Worm (Caenorhabditis elegans) whole organism, L4 larva: Measurements from ENCODE around the gene bpl-1.
A peak's percentile ranks its signal among the peaks of the same experiment; 100 is the strongest.

Source experiments
- R02D3.7 ChIP-seq: fragments of 150-350 bp; sonication (generic microtip); optimal IDR thresholded peaks from 3 replicates; lab custom pipeline; 2014; ENCODE audit warnings: missing biosample characterization, missing genetic modification characterization
- ZK337.2 ChIP-seq: fragments of 200-800 bp; sonication (Bioruptor generic); IDR thresholded peaks from 2 replicates; pipeline ENCODE4 v1.3.6; 2022; ENCODE audit warnings: missing genetic modification reagents, missing genetic modification characterization, missing compliant biosample characterization
- aha-1 ChIP-seq: fragments of 150-350 bp; peaks from one replicate; lab custom pipeline; 2014; ENCODE audit warnings: missing biosample characterization, missing genetic modification characterization
- ces-1 ChIP-seq: fragments of 150-350 bp; sonication (generic microtip); optimal IDR thresholded peaks from 4 replicates; lab custom pipeline; 2014; ENCODE audit warnings: missing biosample characterization, missing genetic modification reagents, missing genetic modification characterization
- cey-2 ChIP-seq: sonication (generic microtip); optimal IDR thresholded peaks from 3 replicates; lab custom pipeline; 2017; ENCODE audit warnings: missing genetic modification characterization, mild to moderate bottlenecking, missing compliant biosample characterization, antibody characterized with exemption, borderline replicate concordance; ENCODE audit not compliant: insufficient read depth
- daf-12 ChIP-seq: fragments of 150-350 bp; optimal IDR thresholded peaks from 2 replicates; lab custom pipeline; 2014; ENCODE audit warnings: missing biosample characterization, missing genetic modification reagents, missing genetic modification characterization
- daf-16 ChIP-seq, 3 experiments: sonication (generic microtip); optimal IDR thresholded peaks; 2 replicates each; lab custom pipeline; 2016 to 2017; ENCODE audit warnings: missing genetic modification characterization in 3 of 3, missing genetic modification reagents in 3 of 3, mild to moderate bottlenecking in 2 of 3, missing compliant biosample characterization in 2 of 3, missing biosample characterization in 1 of 3, moderate library complexity in 1 of 3
- dmd-6 ChIP-seq: fragments of 200-800 bp; sonication (Bioruptor generic); IDR thresholded peaks from 2 replicates; pipeline ENCODE4 v1.3.6; 2022; ENCODE audit warnings: missing genetic modification reagents, missing genetic modification characterization, missing compliant biosample characterization
- dve-1 ChIP-seq: sonication (generic microtip); optimal IDR thresholded peaks from 2 replicates; lab custom pipeline; 2017; ENCODE audit warnings: antibody characterized with exemption, mild to moderate bottlenecking, missing genetic modification characterization, missing compliant biosample characterization; ENCODE audit not compliant: insufficient read depth
- fkh-10 ChIP-seq: fragments of 150-350 bp; optimal IDR thresholded peaks from 2 replicates; lab custom pipeline; 2014; ENCODE audit warnings: missing biosample characterization, missing genetic modification reagents, missing genetic modification characterization
- hlh-11 ChIP-seq: fragments of 200-800 bp; sonication (Bioruptor generic); optimal IDR thresholded peaks from 2 replicates; lab custom pipeline; 2018; ENCODE audit warnings: mild to moderate bottlenecking, missing genetic modification characterization, missing compliant biosample characterization
- hlh-30 ChIP-seq: sonication (generic microtip); optimal IDR thresholded peaks from 2 replicates; lab custom pipeline; 2017; ENCODE audit warnings: antibody characterized with exemption, mild to moderate bottlenecking, missing genetic modification characterization, missing compliant biosample characterization; ENCODE audit not compliant: insufficient read depth
- hmg-1.1 ChIP-seq: fragments of 200-800 bp; sonication (Bioruptor generic); IDR thresholded peaks from 2 replicates; pipeline ENCODE4 v1.3.6; 2022; ENCODE audit warnings: missing genetic modification reagents, missing genetic modification characterization, missing compliant biosample characterization
- jun-1 ChIP-seq: fragments of 150-350 bp; optimal IDR thresholded peaks from 2 replicates; lab custom pipeline; 2014; ENCODE audit warnings: missing biosample characterization, missing genetic modification reagents, missing genetic modification characterization
- lin-1 ChIP-seq: fragments of 200-800 bp; sonication (Bioruptor generic); IDR thresholded peaks from 2 replicates; pipeline ENCODE4 v1.3.6; 2022; ENCODE audit warnings: missing genetic modification reagents, missing genetic modification characterization, missing compliant biosample characterization
- lin-13 ChIP-seq: fragments of 150-350 bp; optimal IDR thresholded peaks from 2 replicates; lab custom pipeline; 2014; ENCODE audit warnings: missing biosample characterization, missing genetic modification reagents, missing genetic modification characterization
- lin-29 ChIP-seq: fragments of 200-800 bp; sonication (Bioruptor generic); IDR thresholded peaks from 2 replicates; pipeline ENCODE4 v1.3.6; 2022; ENCODE audit warnings: missing genetic modification reagents, missing genetic modification characterization, missing compliant biosample characterization
- lir-3 ChIP-seq: sonication (generic microtip); optimal IDR thresholded peaks from 2 replicates; lab custom pipeline; 2016; ENCODE audit warnings: mild to moderate bottlenecking, missing genetic modification characterization, missing compliant biosample characterization
- lsy-2 ChIP-seq, 2 experiments: fragments of 150-350 bp in 1 of 2; sonication (generic microtip) in 1 of 2; optimal IDR thresholded peaks; 2 replicates each; lab custom pipeline; 2014 to 2017; ENCODE audit warnings: missing biosample characterization in 2 of 2, missing genetic modification characterization in 2 of 2
- madf-9 ChIP-seq: fragments of 200-800 bp; sonication (Bioruptor generic); conservative IDR thresholded peaks from 2 replicates; pipeline ENCODE4 v1.3.6; 2022; ENCODE audit warnings: missing genetic modification reagents, missing genetic modification characterization, missing compliant biosample characterization
- mdl-1 ChIP-seq, 2 experiments: fragments of 150-350 bp in 1 of 2; sonication (generic microtip) in 1 of 2; optimal IDR thresholded peaks; 2 replicates each; lab custom pipeline; 2014 to 2017; ENCODE audit warnings: missing biosample characterization in 2 of 2, missing genetic modification characterization in 2 of 2
- mep-1 ChIP-seq: fragments of 150-350 bp; sonication (generic microtip); optimal IDR thresholded peaks from 3 replicates; lab custom pipeline; 2014; ENCODE audit warnings: missing biosample characterization, missing genetic modification characterization
- mes-2 ChIP-seq: sonication (generic microtip); optimal IDR thresholded peaks from 2 replicates; lab custom pipeline; 2016; ENCODE audit warnings: missing genotype, mild to moderate bottlenecking, missing genetic modification characterization, missing compliant biosample characterization; ENCODE audit not compliant: poor library complexity, severe bottlenecking
- nhr-102 ChIP-seq: sonication (generic microtip); optimal IDR thresholded peaks from 2 replicates; lab custom pipeline; 2016; ENCODE audit warnings: mild to moderate bottlenecking, missing genetic modification characterization, moderate library complexity, missing compliant biosample characterization
- nhr-25 ChIP-seq: sonication (generic microtip); optimal IDR thresholded peaks from 2 replicates; lab custom pipeline; 2017; ENCODE audit warnings: missing genetic modification characterization, mild to moderate bottlenecking, missing compliant biosample characterization, antibody characterized with exemption, moderate library complexity, borderline replicate concordance; ENCODE audit not compliant: insufficient read depth
- nhr-28 ChIP-seq: fragments of 150-350 bp; optimal IDR thresholded peaks from 2 replicates; lab custom pipeline; 2014; ENCODE audit warnings: missing biosample characterization, missing genetic modification characterization
- nhr-6 ChIP-seq: fragments of 150-350 bp; optimal IDR thresholded peaks from 2 replicates; lab custom pipeline; 2014; ENCODE audit warnings: missing biosample characterization, missing genetic modification characterization
- pqm-1 ChIP-seq: sonication (generic microtip); optimal IDR thresholded peaks from 2 replicates; lab custom pipeline; 2017; ENCODE audit warnings: missing biosample characterization, missing genetic modification characterization
- set-16 ChIP-seq: fragments of 200-800 bp; sonication (Bioruptor generic); IDR thresholded peaks from 2 replicates; pipeline ENCODE4 v1.3.6; 2022; ENCODE audit warnings: missing genetic modification reagents, missing genetic modification characterization, missing compliant biosample characterization
- spr-1 ChIP-seq: sonication (generic microtip); optimal IDR thresholded peaks from 2 replicates; lab custom pipeline; 2016; ENCODE audit warnings: mild to moderate bottlenecking, missing genetic modification characterization, missing compliant biosample characterization
- spr-3 ChIP-seq: fragments of 200-800 bp; sonication (Bioruptor generic); optimal IDR thresholded peaks from 2 replicates; lab custom pipeline; 2018; ENCODE audit warnings: mild to moderate bottlenecking, missing genetic modification characterization, missing compliant biosample characterization
- unc-62 ChIP-seq, 3 experiments: fragments of 150-350 bp in 1 of 3; sonication (generic microtip); optimal IDR thresholded peaks in 2 of 3; peaks in 1 of 3; 1 replicate in 1 of 3; 2 replicates in 2 of 3; lab custom pipeline; 2014 to 2017; ENCODE audit warnings: missing biosample characterization in 3 of 3, missing genetic modification characterization in 3 of 3, missing genetic modification reagents in 3 of 3, missing genotype in 1 of 3
- zag-1 ChIP-seq: fragments of 150-350 bp; optimal IDR thresholded peaks from 2 replicates; lab custom pipeline; 2014; ENCODE audit warnings: missing biosample characterization, missing genetic modification characterization
- zfp-3 ChIP-seq: fragments of 200-800 bp; sonication (Bioruptor generic); conservative IDR thresholded peaks from 2 replicates; pipeline ENCODE4 v1.3.6; 2022; ENCODE audit warnings: missing genetic modification reagents, missing genetic modification characterization, missing compliant biosample characterization
- zip-2 ChIP-seq: fragments of 150-350 bp; optimal IDR thresholded peaks from 2 replicates; lab custom pipeline; 2014; ENCODE audit warnings: missing biosample characterization, missing genetic modification characterization

bpl-1 gene

ce11 chrII:6273916-6274315 is at the start of gene bpl-1:
Gene bpl-1, plus strand, starts transcription at chrII:6274216.
- TF ChIP-seq spr-1 (tag; lab: Kevin White, UChicago) (no peak), pqm-1 (tag; lab: Kevin White, UChicago) (no peak), jun-1 (tag; lab: Kevin White, UChicago) (no peak), zip-2 (no peak), lsy-2 (tag; optimal IDR thresholded peaks at IDR 0.05; lab: Kevin White, UChicago) (peak in 1 of 2 experiments; percentile 27), dve-1 (tag; lab: Kevin White, UChicago) (no peak)

DNA sequence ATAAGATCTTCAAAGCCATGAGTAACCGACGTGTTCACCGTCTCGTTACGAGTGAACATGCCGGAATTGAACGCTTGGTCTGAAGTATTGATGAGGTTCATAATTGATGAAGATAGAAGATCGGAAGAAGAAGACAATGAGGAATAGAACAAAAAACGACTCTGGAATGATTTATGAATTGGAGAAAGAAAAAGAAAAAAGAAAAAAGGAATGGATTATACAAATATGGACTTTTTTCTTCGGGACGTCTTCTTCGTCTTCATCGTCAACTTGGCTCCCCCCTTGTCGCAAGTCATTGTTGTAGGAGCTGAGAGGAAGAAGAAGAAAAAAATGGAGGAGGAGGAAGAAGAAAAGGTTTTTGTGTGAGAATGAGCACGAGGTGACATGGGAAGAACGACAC is 47.0 kb upstream of the bpl-1 start, which contains the start of gene srsy-2:
TSS of gene srsy-2 (minus strand) at position 101 of the 400 bp plus-strand sequence.
- no peak for TF ChIP-seq zfp-3 (GFP tag; lab: Robert Waterston, UW)
- peak; percentile 32 for TF ChIP-seq fkh-10
- TF ChIP-seq aha-1, result peak; percentile 28

DNA sequence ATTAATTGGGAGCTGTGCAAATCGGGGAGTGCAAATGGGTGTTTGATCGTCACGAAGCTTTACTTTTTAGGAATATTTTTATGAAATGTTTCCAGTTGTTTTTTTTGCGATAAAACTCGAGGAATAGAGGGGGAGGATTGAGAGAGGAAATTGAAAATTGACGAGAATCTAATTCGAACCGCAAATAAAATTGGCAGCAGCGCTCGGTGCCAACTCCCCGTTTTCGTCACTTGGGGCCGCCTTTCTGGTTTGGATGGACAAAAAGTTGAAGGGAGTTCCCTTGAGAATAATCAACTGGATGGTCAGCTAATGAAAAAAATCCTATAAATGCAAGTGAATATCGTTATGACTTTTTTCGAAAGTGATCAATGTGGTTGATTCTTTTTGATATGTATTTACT is 43.9 kb upstream of the bpl-1 start:
- TF ChIP-seq zag-1 (no peak), nhr-25 (tag; lab: Kevin White, UChicago) (no peak), nhr-102 (tag; lab: Kevin White, UChicago) (no peak), ces-1 (GFP tag; lab: Kevin White, UChicago) (peak; percentile 26)
- TF ChIP-seq, all 104 proteins: peak for 1

- TF ChIP-seq lir-3 (tag; lab: Kevin White, UChicago) (no peak), cey-2 (no peak), daf-16 (GFP tag; optimal IDR thresholded peaks at IDR 0.05; lab: Kevin White, UChicago) (no peak), daf-16 (tag; optimal IDR thresholded peaks at IDR 0.05; lab: Kevin White, UChicago) (peak; percentile 60), hlh-11 (tag; lab: Kevin White, UChicago) (peak; percentile 68), dmd-6 (GFP tag; lab: Robert Waterston, UW) (peak; percentile 37; the same call in 1 of the 2 replicates), aha-1 (peak; percentile 68), dve-1 (tag; lab: Kevin White, UChicago) (peak; percentile 61), mes-2 (peak; percentile 23), lin-1 (GFP tag; lab: Robert Waterston, UW) (0 out of 2 replicates have a peak, but pooled peaks have one; percentile 41), ZK337.2 (GFP tag; lab: Robert Waterston, UW) (no peak), lin-13 (no peak), nhr-28 (tag; lab: Kevin White, UChicago) (peak; percentile 31), mep-1 (tag; lab: Kevin White, UChicago) (peak; percentile 8), hlh-30 (tag; lab: Kevin White, UChicago) (peak; percentile 66), lin-29 (GFP tag; lab: Robert Waterston, UW) (peak; percentile 43; the same call in 1 of the 2 replicates)
These were observed 38.5 kb upstream of the bpl-1 start, which contains the start of gene T24H7.9 for ce11 chrII:6235432-6236092. Gene T24H7.9, minus strand, starts transcription at chrII:6235505.

- TF ChIP-seq daf-12 (tag; lab: Kevin White, UChicago), result no peak
- TF ChIP-seq mdl-1 (tag; optimal IDR thresholded peaks at IDR 0.05; lab: Kevin White, UChicago), result peak in 1 of 2 experiments; percentile 27
- peak; percentile 59 for TF ChIP-seq hlh-11 (tag; lab: Kevin White, UChicago)
- peak in 1 of 2 experiments; percentile 60 for TF ChIP-seq unc-62 (GFP tag; optimal IDR thresholded peaks at IDR 0.05 in 1 of 2; lab: Kevin White, UChicago)
- no peak for TF ChIP-seq unc-62 (tag; optimal IDR thresholded peaks at IDR 0.05; lab: Kevin White, UChicago)
- no peak for TF ChIP-seq set-16 (GFP tag; lab: Robert Waterston, UW)
- TF ChIP-seq hmg-1.1 (GFP tag; lab: Robert Waterston, UW), result peak; percentile 32; the same call in 1 of the 2 replicates
- peak; percentile 49; the same call in 1 of the 2 replicates for TF ChIP-seq madf-9 (GFP tag; lab: Robert Waterston, UW)
- no peak for TF ChIP-seq spr-3 (GFP tag; lab: Kevin White, UChicago)
- no peak for TF ChIP-seq R02D3.7
- TF ChIP-seq daf-16 (GFP tag; optimal IDR thresholded peaks at IDR 0.05; lab: Kevin White, UChicago), result peak in 1 of 2 experiments; percentile 44
- peak; percentile 65 for TF ChIP-seq daf-16 (tag; optimal IDR thresholded peaks at IDR 0.05; lab: Kevin White, UChicago)
- peak; percentile 49 for TF ChIP-seq hlh-30 (tag; lab: Kevin White, UChicago)
- peak; percentile 49 for TF ChIP-seq nhr-6 (tag; lab: Kevin White, UChicago)
These were observed 37.7 kb upstream of the bpl-1 start for ce11 chrII:6236093-6236945.
